Worm (Caenorhabditis elegans) whole organism, L3 larva: ENCODE results near the gene gad-1.

ENCODE experiments used
- R02D3.7 ChIP-seq: fragments of 150-350 bp; optimal IDR thresholded peaks from 2 replicates; lab custom pipeline; 2014; ENCODE audit warnings: missing biosample characterization, missing genetic modification characterization
- ZK546.5 ChIP-seq: sonication (generic microtip); optimal IDR thresholded peaks from 2 replicates; lab custom pipeline; 2017; ENCODE audit warnings: missing biosample characterization, missing genetic modification characterization
- aly-2 ChIP-seq: fragments of 150-350 bp; optimal IDR thresholded peaks from 2 replicates; lab custom pipeline; 2014; ENCODE audit warnings: missing biosample characterization, missing genetic modification characterization
- ama-1 ChIP-seq: fragments of 150-350 bp; optimal IDR thresholded peaks from 2 replicates; lab custom pipeline; 2018
- ceh-16 ChIP-seq: sonication (generic microtip); optimal IDR thresholded peaks from 2 replicates; lab custom pipeline; 2017; ENCODE audit warnings: missing biosample characterization, missing genetic modification characterization
- ceh-28 ChIP-seq: fragments of 150-350 bp; optimal IDR thresholded peaks from 2 replicates; lab custom pipeline; 2014; ENCODE audit warnings: missing biosample characterization, missing genetic modification reagents, missing genetic modification characterization
- ceh-82 ChIP-seq: fragments of 150-350 bp; optimal IDR thresholded peaks from 2 replicates; lab custom pipeline; 2014; ENCODE audit warnings: missing biosample characterization, missing genetic modification characterization
- ceh-9 ChIP-seq: sonication (generic microtip); optimal IDR thresholded peaks from 2 replicates; lab custom pipeline; 2018; ENCODE audit warnings: missing biosample characterization, missing genetic modification characterization
- egl-27 ChIP-seq: sonication (generic microtip); optimal IDR thresholded peaks from 4 replicates; lab custom pipeline; 2017; ENCODE audit warnings: missing biosample characterization, missing genetic modification reagents, missing genetic modification characterization
- egl-5 ChIP-seq: fragments of 150-350 bp; optimal IDR thresholded peaks from 2 replicates; lab custom pipeline; 2017; ENCODE audit warnings: missing biosample characterization, missing genetic modification reagents, missing genetic modification characterization, inconsistent platforms
- elt-2 ChIP-seq: sonication (generic microtip); optimal IDR thresholded peaks from 2 replicates; lab custom pipeline; 2016; ENCODE audit warnings: missing genetic modification reagents, mild to moderate bottlenecking, missing genetic modification characterization, missing compliant biosample characterization
- elt-3 ChIP-seq, 3 experiments: fragments of 150-350 bp in 1 of 3; sonication (generic microtip) in 2 of 3; optimal IDR thresholded peaks; 2 replicates in 2 of 3; 4 replicates in 1 of 3; lab custom pipeline; 2014 to 2017; ENCODE audit warnings: missing biosample characterization in 3 of 3, missing genetic modification characterization in 3 of 3
- eor-1 ChIP-seq, 2 experiments: fragments of 150-350 bp; optimal IDR thresholded peaks; 2 replicates each; lab custom pipeline; 2014 to 2018; ENCODE audit warnings: missing biosample characterization in 2 of 2, missing genetic modification characterization in 2 of 2
- fos-1 ChIP-seq: fragments of 150-350 bp; optimal IDR thresholded peaks from 2 replicates; lab custom pipeline; 2014; ENCODE audit warnings: missing biosample characterization, missing genetic modification characterization
- hmg-11 ChIP-seq: sonication (generic microtip); optimal IDR thresholded peaks from 2 replicates; lab custom pipeline; 2016; ENCODE audit warnings: missing genetic modification characterization, missing compliant biosample characterization
- jun-1 ChIP-seq: fragments of 150-350 bp; optimal IDR thresholded peaks from 2 replicates; lab custom pipeline; 2014; ENCODE audit warnings: missing biosample characterization, missing genetic modification reagents, missing genetic modification characterization
- lin-15B ChIP-seq: fragments of 150-350 bp; optimal IDR thresholded peaks from 2 replicates; lab custom pipeline; 2014; ENCODE audit warnings: missing biosample characterization, missing genetic modification characterization
- lin-39 ChIP-seq: fragments of 150-350 bp; optimal IDR thresholded peaks from 2 replicates; lab custom pipeline; 2018; ENCODE audit warnings: missing biosample characterization, missing genetic modification reagents, missing genetic modification characterization
- lsy-12 ChIP-seq: sonication (generic microtip); optimal IDR thresholded peaks from 2 replicates; lab custom pipeline; 2016; ENCODE audit warnings: mild to moderate bottlenecking, missing genetic modification characterization, missing compliant biosample characterization
- nhr-11 ChIP-seq: fragments of 150-350 bp; optimal IDR thresholded peaks from 2 replicates; lab custom pipeline; 2014; ENCODE audit warnings: missing biosample characterization, missing genetic modification characterization
- nhr-12 ChIP-seq: fragments of 150-350 bp; optimal IDR thresholded peaks from 2 replicates; lab custom pipeline; 2014; ENCODE audit warnings: missing biosample characterization, missing genetic modification characterization
- nhr-23 ChIP-seq: fragments of 150-350 bp; optimal IDR thresholded peaks from 2 replicates; lab custom pipeline; 2014; ENCODE audit warnings: missing biosample characterization, missing genetic modification reagents, missing genetic modification characterization
- nhr-237 ChIP-seq: fragments of 150-350 bp; optimal IDR thresholded peaks from 2 replicates; lab custom pipeline; 2014; ENCODE audit warnings: missing biosample characterization, missing genetic modification characterization
- nhr-25 ChIP-seq: sonication (generic microtip); optimal IDR thresholded peaks from 2 replicates; lab custom pipeline; 2017; ENCODE audit warnings: missing biosample characterization, missing genetic modification characterization
- nhr-28 ChIP-seq: fragments of 150-350 bp; optimal IDR thresholded peaks from 2 replicates; lab custom pipeline; 2014; ENCODE audit warnings: missing biosample characterization, missing genetic modification characterization
- nhr-43 ChIP-seq: sonication (generic microtip); optimal IDR thresholded peaks from 2 replicates; lab custom pipeline; 2016; ENCODE audit warnings: mild to moderate bottlenecking, missing genetic modification characterization, missing compliant biosample characterization; ENCODE audit not compliant: poor library complexity, severe bottlenecking
- nhr-67 ChIP-seq: fragments of 150-350 bp; optimal IDR thresholded peaks from 2 replicates; lab custom pipeline; 2014; ENCODE audit warnings: missing biosample characterization, missing genetic modification characterization
- nhr-77 ChIP-seq: fragments of 150-350 bp; optimal IDR thresholded peaks from 2 replicates; lab custom pipeline; 2014; ENCODE audit warnings: missing biosample characterization, missing genetic modification characterization
- pha-4 ChIP-seq: fragments of 150-350 bp; optimal IDR thresholded peaks from 2 replicates; lab custom pipeline; 2014; ENCODE audit warnings: missing biosample characterization, missing genetic modification reagents, missing genetic modification characterization
- pqm-1 ChIP-seq: fragments of 150-350 bp; optimal IDR thresholded peaks from 2 replicates; lab custom pipeline; 2017; ENCODE audit warnings: missing biosample characterization, missing genetic modification characterization, inconsistent platforms
- skn-1 ChIP-seq: fragments of 150-350 bp; optimal IDR thresholded peaks from 2 replicates; lab custom pipeline; 2014; ENCODE audit warnings: missing biosample characterization, missing genetic modification characterization
- snpc-4 ChIP-seq: fragments of 150-350 bp; optimal IDR thresholded peaks from 2 replicates; lab custom pipeline; 2014; ENCODE audit warnings: missing biosample characterization, missing genetic modification characterization
- tbx-2 ChIP-seq: sonication (generic microtip); optimal IDR thresholded peaks from 2 replicates; lab custom pipeline; 2016; ENCODE audit warnings: mild to moderate bottlenecking, missing genetic modification characterization, missing compliant biosample characterization
- unc-39 ChIP-seq: sonication (generic microtip); optimal IDR thresholded peaks from 4 replicates; lab custom pipeline; 2017; ENCODE audit warnings: missing biosample characterization, missing genetic modification characterization
- zag-1 ChIP-seq: fragments of 150-350 bp; optimal IDR thresholded peaks from 2 replicates; lab custom pipeline; 2014; ENCODE audit warnings: missing biosample characterization, missing genetic modification characterization
- ztf-11 ChIP-seq: fragments of 150-350 bp; optimal IDR thresholded peaks from 2 replicates; lab custom pipeline; 2014; ENCODE audit warnings: missing biosample characterization, missing genetic modification characterization

Gene gad-1

ce11 chrV:6407587-6407986 is 25.7 kb downstream of the gad-1 start:
- TF ChIP-seq pha-4 (tag; lab: Kevin White, UChicago) (peak; percentile 34), pqm-1 (tag; lab: Kevin White, UChicago) (peak; percentile 93), nhr-43 (tag; lab: Kevin White, UChicago) (no peak), nhr-237 (tag; lab: Kevin White, UChicago) (no peak), jun-1 (tag; lab: Kevin White, UChicago) (peak; percentile 42), elt-2 (tag; lab: Kevin White, UChicago) (peak; percentile 92), skn-1 (tag; lab: Kevin White, UChicago) (no peak), lsy-12 (tag; lab: Kevin White, UChicago) (no peak), nhr-23 (tag; lab: Kevin White, UChicago) (no peak)

DNA sequence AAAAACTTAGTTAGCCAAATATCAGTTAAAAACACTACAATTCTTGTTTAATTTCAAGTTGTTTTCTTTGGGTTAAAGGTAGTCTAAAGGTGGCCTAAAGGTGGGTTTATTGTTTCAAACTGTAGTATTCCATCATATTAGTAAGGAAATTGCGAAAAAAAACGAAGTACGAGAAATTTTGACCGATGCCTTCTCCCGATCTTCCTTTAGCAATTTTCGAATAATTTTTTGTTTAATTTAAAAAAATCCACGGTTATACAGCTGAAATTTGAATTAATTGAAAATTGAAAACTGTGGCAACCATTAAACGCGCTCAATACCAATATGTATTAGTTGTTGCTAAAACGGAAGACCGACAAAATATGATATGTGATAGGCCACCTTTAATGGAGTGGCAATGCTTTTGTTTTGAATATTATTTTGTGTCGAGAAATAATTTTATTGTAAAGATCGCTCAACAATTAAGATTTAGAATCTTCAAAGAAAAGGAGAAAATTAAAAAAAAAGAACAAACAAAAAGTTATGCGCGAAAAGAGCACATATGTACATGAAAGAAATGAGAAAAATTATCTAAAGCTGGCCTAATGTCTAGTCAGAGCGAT is 32.2 kb downstream of the gad-1 start:
- TF ChIP-seq aly-2 (tag; lab: Kevin White, UChicago), result peak; percentile 74
- no peak for TF ChIP-seq egl-27 (tag; lab: Kevin White, UChicago)
- peak; percentile 7 for TF ChIP-seq pqm-1 (tag; lab: Kevin White, UChicago)
- no peak for TF ChIP-seq ZK546.5 (tag; lab: Kevin White, UChicago)

- TF ChIP-seq ZK546.5 (tag; lab: Kevin White, UChicago), result no peak
- no peak for TF ChIP-seq ama-1 (lab: Kevin White, UChicago)
- no peak for TF ChIP-seq lin-39 (tag; lab: Kevin White, UChicago)
- no peak for TF ChIP-seq nhr-12
- peak; percentile 15 for TF ChIP-seq pha-4 (tag; lab: Kevin White, UChicago)
- no peak for TF ChIP-seq nhr-11
- TF ChIP-seq elt-2 (tag; lab: Kevin White, UChicago), result peak; percentile 69
Measured at ce11 chrV:6400528-6400927, 32.8 kb downstream of the gad-1 start.

DNA sequence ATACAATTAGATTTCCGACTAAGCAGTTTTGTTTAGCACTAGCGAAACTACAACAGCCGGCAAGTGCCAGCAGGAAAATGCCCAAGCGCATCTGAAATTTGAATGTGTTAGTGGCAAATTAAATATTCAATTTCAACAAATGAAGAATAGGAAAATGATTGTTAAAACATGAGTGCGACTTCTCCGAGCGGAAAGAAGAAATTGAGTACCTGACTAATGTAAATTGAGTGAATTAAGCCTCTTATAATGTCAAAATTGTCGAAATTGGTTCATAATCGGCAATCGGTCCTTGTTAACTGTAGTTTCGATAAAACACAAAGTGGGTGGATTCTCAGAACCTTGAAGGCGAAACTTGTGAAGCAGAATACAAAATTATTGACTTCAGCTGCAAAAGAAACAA is 33.5 kb downstream of the gad-1 start, which contains the start of gene gfi-1:
TSS of gene gfi-1 (minus strand) at position 101 of the 400 bp plus-strand sequence.
- TF ChIP-seq nhr-237 (tag; lab: Kevin White, UChicago) (no peak), snpc-4 (tag; lab: Kevin White, UChicago) (no peak), pha-4 (tag; lab: Kevin White, UChicago) (no peak), lin-15B (tag; lab: Kevin White, UChicago) (no peak), zag-1 (no peak), eor-1 (tag; optimal IDR thresholded peaks at IDR 0.05; lab: Kevin White, UChicago) (no peak), ztf-11 (tag; lab: Kevin White, UChicago) (no peak), lsy-12 (tag; lab: Kevin White, UChicago) (no peak), ZK546.5 (tag; lab: Kevin White, UChicago) (no peak), nhr-12 (no peak), ceh-9 (tag; lab: Kevin White, UChicago) (no peak), nhr-67 (tag; lab: Kevin White, UChicago) (no peak), elt-3 (tag; optimal IDR thresholded peaks at IDR 0.05; lab: Kevin White, UChicago) (no peak), nhr-23 (tag; lab: Kevin White, UChicago) (no peak), ceh-28 (tag; lab: Kevin White, UChicago) (no peak), nhr-43 (tag; lab: Kevin White, UChicago) (no peak), nhr-77 (tag; lab: Kevin White, UChicago) (no peak)

DNA sequence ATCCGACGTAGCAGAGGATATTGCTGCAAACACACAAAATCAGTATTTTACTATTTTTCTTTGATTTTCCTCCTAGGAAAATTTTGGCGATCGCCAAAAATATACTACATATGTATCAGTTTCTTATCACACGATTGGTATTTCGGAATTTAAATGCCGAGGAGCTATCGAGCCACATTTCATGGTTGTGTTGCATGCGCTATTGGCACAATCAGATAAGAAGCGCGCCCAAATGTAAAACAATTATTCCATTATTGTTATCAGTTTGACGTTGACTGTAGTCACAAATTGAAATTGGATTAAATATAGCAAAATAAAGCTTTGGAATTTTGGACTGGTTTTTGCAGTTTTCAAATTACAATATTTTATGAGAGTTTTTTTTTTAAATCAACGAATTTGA is 34.4 kb downstream of the gad-1 start:
- no peak for TF ChIP-seq egl-27 (tag; lab: Kevin White, UChicago)
- TF ChIP-seq ceh-16, result no peak
- no peak for TF ChIP-seq nhr-11
- no peak for TF ChIP-seq R02D3.7 (tag; lab: Kevin White, UChicago)
- TF ChIP-seq aly-2 (tag; lab: Kevin White, UChicago), result no peak
- no peak for TF ChIP-seq nhr-28
- peak; percentile 39 for TF ChIP-seq jun-1 (tag; lab: Kevin White, UChicago)
- TF ChIP-seq nhr-43 (tag; lab: Kevin White, UChicago), result no peak
- no peak for TF ChIP-seq nhr-25
- no peak for TF ChIP-seq nhr-23 (tag; lab: Kevin White, UChicago)
- TF ChIP-seq ZK546.5 (tag; lab: Kevin White, UChicago), result no peak
- peak; percentile 82 for TF ChIP-seq pqm-1 (tag; lab: Kevin White, UChicago)
- TF ChIP-seq snpc-4 (tag; lab: Kevin White, UChicago), result no peak
- no peak for TF ChIP-seq unc-39 (tag; lab: Kevin White, UChicago)
- no peak for TF ChIP-seq skn-1 (tag; lab: Kevin White, UChicago)
- no peak for TF ChIP-seq tbx-2 (tag; lab: Kevin White, UChicago)
- no peak for TF ChIP-seq nhr-67 (tag; lab: Kevin White, UChicago)
- no peak for TF ChIP-seq zag-1
- TF ChIP-seq ama-1 (lab: Kevin White, UChicago), result no peak
- no peak for TF ChIP-seq ceh-28 (tag; lab: Kevin White, UChicago)
- no peak for TF ChIP-seq elt-3 (tag; optimal IDR thresholded peaks at IDR 0.05; lab: Kevin White, UChicago)
- TF ChIP-seq hmg-11, result no peak
- no peak for TF ChIP-seq fos-1 (tag; lab: Kevin White, UChicago)
- TF ChIP-seq lin-39 (tag; lab: Kevin White, UChicago), result no peak
- TF ChIP-seq egl-5 (tag; lab: Kevin White, UChicago), result no peak
- no peak for TF ChIP-seq ceh-82 (tag; lab: Kevin White, UChicago)
- TF ChIP-seq elt-2 (tag; lab: Kevin White, UChicago), result peak; percentile 94
